Worm (Caenorhabditis elegans): ENCODE measurements around the gene sqst-5.

- no peak for TF ChIP-seq sptf-1 (tag; optimal IDR thresholded peaks at IDR 0.05)
- no peak for TF ChIP-seq flh-1 (GFP tag; optimal IDR thresholded peaks at IDR 0.05)
- TF ChIP-seq ztf-11 (tag; optimal IDR thresholded peaks at IDR 0.05) = no peak
Observed at ce11 chrIII:178126-178525, 30.7 kb upstream of the sqst-5 start.
